Fruit fly (Drosophila melanogaster): ENCODE data around the gene CG32591.

CG32591 gene

dm6 chrX:14950273-14951272 is 21.8 kb upstream of the CG32591 start (continued):
- peak; percentile 77 for TF ChIP-seq CG17186 (GFP tag; optimal IDR thresholded peaks at IDR 0.05)
- peak; percentile 76 for TF ChIP-seq CG10565 (GFP tag; optimal IDR thresholded peaks at IDR 0.05)
- peak; percentile 80 for TF ChIP-seq NC2α (GFP tag; optimal IDR thresholded peaks at IDR 0.05)
- peak; percentile 93 for TF ChIP-seq wor (GFP tag; IDR thresholded peaks at IDR 0.05)
- TF ChIP-seq CG9727 (GFP tag; optimal IDR thresholded peaks at IDR 0.05): peak; percentile 96
- peak; percentile 84 for TF ChIP-seq Meics (GFP tag; optimal IDR thresholded peaks at IDR 0.05)
- TF ChIP-seq ind (GFP tag; optimal IDR thresholded peaks at IDR 0.05): peak; percentile 83
- TF ChIP-seq CG9817 (tag; optimal IDR thresholded peaks at IDR 0.05): peak; percentile 83
- peak; percentile 94 for TF ChIP-seq CG15269 (tag; optimal IDR thresholded peaks at IDR 0.05)
- peak; percentile 95 for TF ChIP-seq Asciz (GFP tag; optimal IDR thresholded peaks at IDR 0.05)
- peak; percentile 89 for TF ChIP-seq CG10959 (GFP tag; IDR thresholded peaks at IDR 0.05)
- TF ChIP-seq CG7928 (GFP tag; optimal IDR thresholded peaks at IDR 0.05): no peak
- peak; percentile 98 for TF ChIP-seq CG2678 (tag; optimal IDR thresholded peaks at IDR 0.05)
- peak; percentile 83 for TF ChIP-seq CG12236 (GFP tag; optimal IDR thresholded peaks at IDR 0.05)
- peak; percentile 99 for TF ChIP-seq sens (GFP tag)
- TF ChIP-seq CG12155 (GFP tag; optimal IDR thresholded peaks at IDR 0.05): peak; percentile 85
- peak; percentile 92 for TF ChIP-seq CG8359 (GFP tag; optimal IDR thresholded peaks at IDR 0.05; ENCODE audit: borderline replicate concordance)
- TF ChIP-seq CG4730 (GFP tag; IDR thresholded peaks at IDR 0.05): peak; percentile 81
- TF ChIP-seq inv (GFP tag; IDR thresholded peaks at IDR 0.05; ENCODE audit: partially characterized antibody): no peak
- TF ChIP-seq CG11247 (GFP tag; IDR thresholded peaks at IDR 0.05): peak; percentile 69; the same call in 1 of the 2 replicates
- TF ChIP-seq HLH3B (GFP tag; IDR thresholded peaks at IDR 0.05): peak; percentile 91
- TF ChIP-seq CG9609 (GFP tag; optimal IDR thresholded peaks at IDR 0.05): peak; percentile 73
- peak; percentile 65 for TF ChIP-seq Hmx (GFP tag; optimal IDR thresholded peaks at IDR 0.05)
- TF ChIP-seq CG4854 (GFP tag; optimal IDR thresholded peaks at IDR 0.05): peak; percentile 58
- TF ChIP-seq dmrt99B (tag; optimal IDR thresholded peaks at IDR 0.05): peak; percentile 97
- peak; percentile 91 for TF ChIP-seq dysf (GFP tag; IDR thresholded peaks at IDR 0.05)
- peak; percentile 97 for TF ChIP-seq CG8924 (tag; optimal IDR thresholded peaks at IDR 0.05)
- TF ChIP-seq Rfx (GFP tag; IDR thresholded peaks at IDR 0.05): peak; percentile 76
- peak; percentile 65 for TF ChIP-seq jumu (GFP tag; optimal IDR thresholded peaks at IDR 0.05)
- TF ChIP-seq Nf-YB (GFP tag; optimal IDR thresholded peaks at IDR 0.05): peak; percentile 84
- peak; percentile 89 for TF ChIP-seq tgo (GFP tag; IDR thresholded peaks at IDR 0.05)
- peak; percentile 67 for TF ChIP-seq CG9215 (GFP tag; IDR thresholded peaks at IDR 0.05)
- TF ChIP-seq so (GFP tag; IDR thresholded peaks at IDR 0.05): peak; percentile 94
- peak; percentile 81 for TF ChIP-seq NC2β (GFP tag; optimal IDR thresholded peaks at IDR 0.05)
- no peak for TF ChIP-seq Dp (GFP tag; optimal IDR thresholded peaks at IDR 0.05)
- peak; percentile 6 for TF ChIP-seq CG13894 (tag; optimal IDR thresholded peaks at IDR 0.05)
- peak; percentile 93 for TF ChIP-seq twi (tag; optimal IDR thresholded peaks at IDR 0.05)
- peak; percentile 42; the same call in 1 of the 2 replicates for TF ChIP-seq CG9932 (GFP tag; IDR thresholded peaks at IDR 0.05)
- TF ChIP-seq CG11456 (GFP tag; IDR thresholded peaks at IDR 0.05): peak; percentile 69; the same call in 2 of the 3 replicates
- no peak; the same call in 2 of the 3 replicates for TF ChIP-seq CG6175 (GFP tag; IDR thresholded peaks at IDR 0.05)
- TF ChIP-seq CG9797 (GFP tag; optimal IDR thresholded peaks at IDR 0.05): peak; percentile 32
- no peak for TF ChIP-seq prd (optimal IDR thresholded peaks at IDR 0.05)
- peak; percentile 93 for TF ChIP-seq prd (GFP tag; IDR thresholded peaks at IDR 0.05)
- no peak for TF ChIP-seq pan (optimal IDR thresholded peaks at IDR 0.05)
- peak in 1 of 2 experiments; percentile 88 for TF ChIP-seq pan (GFP tag; optimal IDR thresholded peaks at IDR 0.05 in 1 of 2, IDR thresholded peaks at IDR 0.05 in 1 of 2)
- peak; percentile 99 for TF ChIP-seq CG2712 (tag; optimal IDR thresholded peaks at IDR 0.05)
- TF ChIP-seq ranshi (GFP tag; IDR thresholded peaks at IDR 0.05): peak; percentile 84
- no peak for TF ChIP-seq cg (GFP tag; optimal IDR thresholded peaks at IDR 0.05)
- peak; percentile 56 for TF ChIP-seq CG11398 (GFP tag; optimal IDR thresholded peaks at IDR 0.05)
